Fruit fly (Drosophila melanogaster) whole organism, prepupa: ENCODE measurements around the gene CG2614.
A peak's percentile ranks its signal among the peaks of the same experiment; 100 is the strongest.

Source experiments
- CG10631 ChIP-seq: fragments of 200-800 bp; sonication (Bioruptor generic); optimal IDR thresholded peaks from 2 replicates; lab custom pipeline; 2016; ENCODE audit warnings: missing biosample characterization, missing genetic modification characterization
- CG11294 ChIP-seq: fragments of 200-800 bp; sonication (Bioruptor generic); IDR thresholded peaks from 2 replicates; pipeline ENCODE4 v1.3.6; 2022; ENCODE audit warnings: missing biosample characterization, missing genetic modification characterization
- CG11762 ChIP-seq: fragments of 200-800 bp; sonication (Bioruptor generic); optimal IDR thresholded peaks from 3 replicates; lab custom pipeline; 2016; ENCODE audit warnings: missing biosample characterization, missing genetic modification characterization; ENCODE audit not compliant: insufficient read depth
- CG15336 ChIP-seq: fragments of 200-800 bp; sonication (Bioruptor generic); IDR thresholded peaks from 2 replicates; pipeline ENCODE4 v1.3.6; 2022; ENCODE audit warnings: missing biosample characterization, missing genetic modification characterization
- CG3032 ChIP-seq: fragments of 200-800 bp; optimal IDR thresholded peaks from 2 replicates; lab custom pipeline; 2019; ENCODE audit warnings: missing biosample characterization, mild to moderate bottlenecking, missing genetic modification characterization, moderate library complexity
- CG31627 ChIP-seq: fragments of 200-800 bp; sonication (Bioruptor generic); optimal IDR thresholded peaks from 3 replicates; lab custom pipeline; 2016; ENCODE audit warnings: missing biosample characterization, missing genetic modification characterization
- CG32006 ChIP-seq: fragments of 200-800 bp; sonication (Bioruptor generic); optimal IDR thresholded peaks from 3 replicates; lab custom pipeline; 2017; ENCODE audit warnings: missing biosample characterization, mild to moderate bottlenecking, missing genetic modification characterization
- CG34406 ChIP-seq: fragments of 200-800 bp; sonication (Bioruptor generic); optimal IDR thresholded peaks from 3 replicates; lab custom pipeline; 2016; ENCODE audit warnings: missing biosample characterization, missing genetic modification characterization
- CG3919 ChIP-seq: fragments of 200-800 bp; sonication (Bioruptor generic); optimal IDR thresholded peaks from 3 replicates; lab custom pipeline; 2016; ENCODE audit warnings: missing biosample characterization, missing genetic modification characterization
- CG4318 ChIP-seq: fragments of 200-800 bp; sonication (Bioruptor generic); optimal IDR thresholded peaks from 3 replicates; lab custom pipeline; 2017; ENCODE audit warnings: missing biosample characterization, mild to moderate bottlenecking, missing genetic modification characterization
- CG6163 ChIP-seq: fragments of 200-800 bp; sonication (Bioruptor generic); IDR thresholded peaks from 3 replicates; pipeline ENCODE4 v1.3.6; 2022; ENCODE audit warnings: missing biosample characterization, missing genetic modification characterization
- CG6276 ChIP-seq: fragments of 200-800 bp; sonication (Bioruptor generic); optimal IDR thresholded peaks from 2 replicates; lab custom pipeline; 2017; ENCODE audit warnings: missing biosample characterization, mild to moderate bottlenecking, missing genetic modification characterization
- CG6808 ChIP-seq: fragments of 200-800 bp; sonication (Bioruptor generic); optimal IDR thresholded peaks from 3 replicates; lab custom pipeline; 2017; ENCODE audit warnings: missing biosample characterization, missing genetic modification characterization, mild to moderate bottlenecking, moderate library complexity, missing genetic modification reagents
- CG7368 ChIP-seq: fragments of 200-800 bp; sonication (Bioruptor generic); optimal IDR thresholded peaks from 3 replicates; lab custom pipeline; 2016; ENCODE audit warnings: missing biosample characterization, missing genetic modification characterization
- CG8319 ChIP-seq: fragments of 200-800 bp; sonication (Bioruptor generic); optimal IDR thresholded peaks from 3 replicates; lab custom pipeline; 2016; ENCODE audit warnings: missing biosample characterization, missing genetic modification characterization
- CG8632 ChIP-seq: fragments of 200-800 bp; sonication (Bioruptor generic); optimal IDR thresholded peaks from 3 replicates; lab custom pipeline; 2016; ENCODE audit warnings: missing biosample characterization, missing genetic modification characterization
- Eip78C ChIP-seq: fragments of 200-800 bp; sonication (Bioruptor generic); peaks from one replicate; lab custom pipeline; 2016; ENCODE audit warnings: missing biosample characterization, missing genetic modification characterization
- Eip93F ChIP-seq: fragments of 200-800 bp; sonication (Bioruptor generic); optimal IDR thresholded peaks from 2 replicates; lab custom pipeline; 2016; ENCODE audit warnings: missing biosample characterization, mild to moderate bottlenecking, missing genetic modification characterization
- Ets96B ChIP-seq: fragments of 200-800 bp; optimal IDR thresholded peaks from 2 replicates; lab custom pipeline; 2019; ENCODE audit warnings: missing biosample characterization, mild to moderate bottlenecking, missing genetic modification characterization, moderate library complexity
- Gug ChIP-seq: fragments of 200-800 bp; sonication (Bioruptor generic); IDR thresholded peaks from 2 replicates; pipeline ENCODE4 v1.3.6; 2022; ENCODE audit warnings: missing biosample characterization, missing genetic modification characterization
- Hr4 ChIP-seq: fragments of 200-800 bp; sonication (Bioruptor generic); optimal IDR thresholded peaks from 3 replicates; lab custom pipeline; 2016; ENCODE audit warnings: missing biosample characterization, missing genetic modification characterization
- Met ChIP-seq: fragments of 200-800 bp; sonication (Bioruptor generic); optimal IDR thresholded peaks from 3 replicates; lab custom pipeline; 2016; ENCODE audit warnings: missing biosample characterization, missing genetic modification characterization
- OdsH ChIP-seq: fragments of 200-800 bp; sonication (Bioruptor generic); optimal IDR thresholded peaks from 3 replicates; lab custom pipeline; 2016; ENCODE audit warnings: missing biosample characterization, missing genetic modification characterization
- Sox102F ChIP-seq: fragments of 200-800 bp; sonication (Bioruptor generic); optimal IDR thresholded peaks from 2 replicates; lab custom pipeline; 2016; ENCODE audit warnings: missing biosample characterization, mild to moderate bottlenecking, missing genetic modification characterization
- Sox15 ChIP-seq: fragments of 200-800 bp; sonication (Bioruptor generic); optimal IDR thresholded peaks from 3 replicates; lab custom pipeline; 2016; ENCODE audit warnings: missing biosample characterization, missing genetic modification characterization
- achi ChIP-seq: fragments of 200-800 bp; sonication (Bioruptor generic); optimal IDR thresholded peaks from 3 replicates; lab custom pipeline; 2016; ENCODE audit warnings: missing biosample characterization, missing genetic modification characterization
- acj6 ChIP-seq: fragments of 200-800 bp; sonication (Bioruptor generic); optimal IDR thresholded peaks from 3 replicates; lab custom pipeline; 2016; ENCODE audit warnings: missing biosample characterization, missing genetic modification characterization
- dac ChIP-seq: fragments of 200-800 bp; sonication (Bioruptor generic); optimal IDR thresholded peaks from 2 replicates; lab custom pipeline; 2017; ENCODE audit warnings: missing biosample characterization, mild to moderate bottlenecking, missing genetic modification characterization
- dsx ChIP-seq: fragments of 200-800 bp; optimal IDR thresholded peaks from 3 replicates; lab custom pipeline; 2019; ENCODE audit warnings: missing biosample characterization, mild to moderate bottlenecking, missing genetic modification characterization, moderate library complexity; ENCODE audit not compliant: poor library complexity, severe bottlenecking
- eg ChIP-seq: fragments of 200-800 bp; sonication (Bioruptor generic); IDR thresholded peaks from 3 replicates; pipeline ENCODE4 v1.3.6; 2022; ENCODE audit warnings: missing biosample characterization, missing genetic modification characterization
- fd85E ChIP-seq: fragments of 200-800 bp; sonication (Bioruptor generic); optimal IDR thresholded peaks from 3 replicates; lab custom pipeline; 2016; ENCODE audit warnings: missing biosample characterization, missing genetic modification characterization
- fkh ChIP-seq: fragments of 200-800 bp; sonication (Bioruptor generic); optimal IDR thresholded peaks from 3 replicates; lab custom pipeline; 2017; ENCODE audit warnings: missing biosample characterization, mild to moderate bottlenecking, missing genetic modification characterization, moderate library complexity
- lz ChIP-seq: fragments of 200-800 bp; sonication (Bioruptor generic); optimal IDR thresholded peaks from 3 replicates; lab custom pipeline; 2016; ENCODE audit warnings: missing biosample characterization, missing genetic modification characterization
- net ChIP-seq: fragments of 200-800 bp; sonication (Bioruptor generic); optimal IDR thresholded peaks from 3 replicates; lab custom pipeline; 2016; ENCODE audit warnings: missing biosample characterization, missing genetic modification characterization
- pdm3 ChIP-seq: fragments of 200-800 bp; sonication (Bioruptor generic); optimal IDR thresholded peaks from 3 replicates; lab custom pipeline; 2016; ENCODE audit warnings: missing biosample characterization, missing genetic modification characterization
- salr ChIP-seq, 2 experiments: fragments of 200-800 bp; sonication (Bioruptor generic); optimal IDR thresholded peaks; 3 replicates each; lab custom pipeline; 2016 to 2018; ENCODE audit warnings: missing biosample characterization in 2 of 2, missing genetic modification characterization in 2 of 2, mild to moderate bottlenecking in 1 of 2
- spab ChIP-seq: fragments of 200-800 bp; sonication (Bioruptor generic); optimal IDR thresholded peaks from 2 replicates; lab custom pipeline; 2017; ENCODE audit warnings: missing biosample characterization, mild to moderate bottlenecking, missing genetic modification characterization, missing genetic modification reagents
- ss ChIP-seq, 2 experiments: fragments of 200-800 bp; sonication (Bioruptor generic); optimal IDR thresholded peaks; 2 replicates in 1 of 2; 3 replicates in 1 of 2; lab custom pipeline; 2017 to 2018; ENCODE audit warnings: mild to moderate bottlenecking in 2 of 2, missing biosample characterization in 2 of 2, missing genetic modification characterization in 2 of 2, moderate library complexity in 1 of 2
- svp ChIP-seq: fragments of 200-800 bp; sonication (Bioruptor generic); peaks from one replicate; lab custom pipeline; 2016; ENCODE audit warnings: missing biosample characterization, missing genetic modification characterization
- topi ChIP-seq: fragments of 200-800 bp; sonication (Bioruptor generic); optimal IDR thresholded peaks from 3 replicates; lab custom pipeline; 2016; ENCODE audit warnings: missing biosample characterization, missing genetic modification characterization
- vri ChIP-seq: fragments of 200-800 bp; sonication (Bioruptor generic); optimal IDR thresholded peaks from 3 replicates; lab custom pipeline; 2016; ENCODE audit warnings: missing biosample characterization, mild to moderate bottlenecking, missing genetic modification characterization

Gene CG2614

DNA sequence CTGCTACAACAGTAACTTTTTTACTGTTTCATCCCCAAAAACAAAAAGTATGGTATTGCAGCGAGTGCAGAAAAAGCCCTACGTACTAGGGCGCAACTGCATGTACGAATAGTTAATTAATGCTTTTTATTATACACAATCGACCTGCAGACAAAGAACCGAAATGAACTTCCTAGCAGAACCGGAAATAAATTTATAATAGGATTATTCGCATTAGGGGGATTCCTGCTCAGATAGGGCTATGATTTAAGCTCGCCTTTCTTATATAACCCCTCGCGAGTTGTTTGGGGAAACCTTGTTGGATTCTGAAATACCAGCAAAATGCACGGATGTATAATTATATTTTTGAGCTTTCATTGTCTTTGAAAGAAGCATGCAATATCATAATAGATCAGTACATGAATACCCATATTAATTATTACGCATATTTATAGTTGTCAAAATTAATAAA, 25.4 kb downstream of the CG2614 start, which contains the start of gene Cen (continued):
- TF ChIP-seq dac (GFP tag; lab: Kevin White, UChicago) (no peak), CG3032 (tag; lab: Kevin White, UChicago) (peak; percentile 52), CG6163 (GFP tag; lab: Robert Waterston, UW) (peak; percentile 82), topi (GFP tag; lab: Kevin White, UChicago) (peak; percentile 72), fd85E (GFP tag; lab: Kevin White, UChicago) (no peak), dsx (GFP tag; lab: Kevin White, UChicago) (no peak), CG11294 (no peak), CG4318 (GFP tag; lab: Kevin White, UChicago) (no peak), ss (GFP tag; optimal IDR thresholded peaks at IDR 0.05; lab: Kevin White, UChicago) (peak; percentile 43 to 58), pdm3 (peak; percentile 81), spab (GFP tag; lab: Kevin White, UChicago) (no peak), vri (GFP tag; lab: Kevin White, UChicago) (no peak), net (GFP tag; lab: Kevin White, UChicago) (no peak), Sox102F (GFP tag; lab: Kevin White, UChicago) (no peak), Hr4 (peak; percentile 88), CG8319 (GFP tag; lab: Kevin White, UChicago) (peak; percentile 54), CG11762 (GFP tag; lab: Kevin White, UChicago) (peak; percentile 28), svp (GFP tag; lab: Kevin White, UChicago) (peak; percentile 85), fkh (no peak), lz (peak; percentile 77)

- peak; percentile 38 for TF ChIP-seq Eip78C (GFP tag; lab: Kevin White, UChicago)
- TF ChIP-seq Ets96B (tag; lab: Kevin White, UChicago), result no peak
- TF ChIP-seq topi (GFP tag; lab: Kevin White, UChicago), result no peak
- TF ChIP-seq CG15336 (GFP tag; lab: Robert Waterston, UW), result no peak
- TF ChIP-seq achi, result no peak
- TF ChIP-seq CG6808 (GFP tag; lab: Kevin White, UChicago), result no peak
Observed at dm6 chr2L:20682136-20682733, 26.0 kb downstream of the CG2614 start, which contains the start of gene CG2617. Gene CG2617 (plus strand): TSS chr2L:20682368.

dm6 chr2L:20688722-20689121, 32.5 kb downstream of the CG2614 start:
- TF ChIP-seq Sox15 (no peak), OdsH (GFP tag; lab: Kevin White, UChicago) (no peak), achi (no peak), Met (GFP tag; lab: Kevin White, UChicago) (no peak)
- TF ChIP-seq, all 60 proteins: peak for 0

dm6 chr2L:20690055-20690454, 33.8 kb downstream of the CG2614 start:
- TF ChIP-seq CG31627 (GFP tag; lab: Kevin White, UChicago) (no peak), CG8632 (no peak), spab (GFP tag; lab: Kevin White, UChicago) (no peak), CG7368 (GFP tag; lab: Kevin White, UChicago) (no peak), salr (GFP tag; optimal IDR thresholded peaks at IDR 0.05; lab: Kevin White, UChicago) (no peak), dsx (GFP tag; lab: Kevin White, UChicago) (no peak), CG4318 (GFP tag; lab: Kevin White, UChicago) (no peak), CG11294 (no peak)

DNA sequence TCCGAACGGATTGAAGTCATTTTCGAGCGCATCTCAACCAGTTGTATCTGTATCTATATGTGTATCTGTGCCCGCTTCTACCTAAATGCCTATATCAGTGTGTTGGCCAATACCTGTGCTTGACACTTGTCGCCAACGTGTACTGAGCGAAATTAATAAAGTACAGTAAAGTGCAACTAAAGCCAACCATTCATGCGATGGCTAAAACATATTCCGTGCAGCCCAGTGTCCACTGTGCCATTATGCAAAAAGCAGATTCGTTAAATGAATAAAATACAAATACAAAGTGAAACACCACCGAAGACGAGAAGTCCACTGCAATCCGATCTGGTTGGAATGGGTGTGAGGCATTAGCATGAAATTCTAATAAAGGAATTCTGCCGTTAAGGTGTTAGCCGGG, 38.8 kb downstream of the CG2614 start:
- TF ChIP-seq pdm3, result peak; percentile 26
- TF ChIP-seq eg, result 0 out of 3 replicates have a peak, but pooled peaks have one; percentile 19
- peak; percentile 5 for TF ChIP-seq CG34406 (GFP tag; lab: Kevin White, UChicago)
- TF ChIP-seq vri (GFP tag; lab: Kevin White, UChicago), result peak; percentile 18
- no peak for TF ChIP-seq Eip93F (GFP tag; lab: Kevin White, UChicago)
- TF ChIP-seq Eip78C (GFP tag; lab: Kevin White, UChicago), result peak; percentile 76
- TF ChIP-seq CG6276 (GFP tag; lab: Kevin White, UChicago), result no peak
- TF ChIP-seq achi, result peak; percentile 35
- peak; percentile 19 for TF ChIP-seq svp (GFP tag; lab: Kevin White, UChicago)
- TF ChIP-seq CG3032 (tag; lab: Kevin White, UChicago), result peak; percentile 2
- TF ChIP-seq Sox15, result no peak
- TF ChIP-seq Gug (GFP tag; lab: Robert Waterston, UW), result 0 out of 2 replicates have a peak, but pooled peaks have one; percentile 10
- TF ChIP-seq CG6163 (GFP tag; lab: Robert Waterston, UW), result no peak
- no peak for TF ChIP-seq salr (GFP tag; optimal IDR thresholded peaks at IDR 0.05; lab: Kevin White, UChicago)
- peak; percentile 26 for TF ChIP-seq acj6
- TF ChIP-seq OdsH (GFP tag; lab: Kevin White, UChicago), result peak; percentile 18
- peak; percentile 33 for TF ChIP-seq CG10631
- peak; percentile 42 for TF ChIP-seq CG32006 (GFP tag; lab: Kevin White, UChicago)
- peak; percentile 7 for TF ChIP-seq CG6808 (GFP tag; lab: Kevin White, UChicago)
- TF ChIP-seq ss (GFP tag; optimal IDR thresholded peaks at IDR 0.05; lab: Kevin White, UChicago), result peak in 1 of 2 experiments; percentile 23
- no peak for TF ChIP-seq dac (GFP tag; lab: Kevin White, UChicago)
- TF ChIP-seq CG3919, result peak; percentile 41
